Fruit fly (Drosophila melanogaster): Measurements from ENCODE around the gene Ncc69.

The Ncc69 gene

dm6 chr3L:12392758-12393157, 1.5 kb upstream of the Ncc69 start (continued):
- TF ChIP-seq wek (GFP tag; optimal IDR thresholded peaks at IDR 0.05) = peak; percentile 43
- TF ChIP-seq HLH54F (GFP tag; optimal IDR thresholded peaks at IDR 0.05) = no peak
- peak; percentile 80 for TF ChIP-seq exex (tag; optimal IDR thresholded peaks at IDR 0.05)
- TF ChIP-seq CG17385 (GFP tag; optimal IDR thresholded peaks at IDR 0.05) = no peak
- TF ChIP-seq CG16813 (GFP tag; IDR thresholded peaks at IDR 0.05; ENCODE audit: partially characterized antibody) = no peak
- TF ChIP-seq CG6689 (GFP tag; IDR thresholded peaks at IDR 0.05) = no peak
- peak; percentile 9 for TF ChIP-seq CG3281 (GFP tag; optimal IDR thresholded peaks at IDR 0.05)
- TF ChIP-seq CG10543 (GFP tag; optimal IDR thresholded peaks at IDR 0.05) = peak; percentile 4
- no peak for TF ChIP-seq eyg (GFP tag; optimal IDR thresholded peaks at IDR 0.05)
- no peak for TF ChIP-seq Mad (GFP tag; optimal IDR thresholded peaks at IDR 0.05)
- TF ChIP-seq kni (GFP tag; optimal IDR thresholded peaks at IDR 0.05) = no peak
- no peak for TF ChIP-seq pum (GFP tag; optimal IDR thresholded peaks at IDR 0.05)
- peak; percentile 13 for TF ChIP-seq CG31365 (tag; optimal IDR thresholded peaks at IDR 0.05)
- no peak for TF ChIP-seq CG11695 (GFP tag; IDR thresholded peaks at IDR 0.05)
- TF ChIP-seq HmgD (GFP tag; optimal IDR thresholded peaks at IDR 0.05) = no peak
- no peak for TF ChIP-seq Chrac-16 (GFP tag; optimal IDR thresholded peaks at IDR 0.05)
- TF ChIP-seq CG6254 (GFP tag; optimal IDR thresholded peaks at IDR 0.05) = no peak
- no peak for TF ChIP-seq Poxn (GFP tag; IDR thresholded peaks at IDR 0.05)
- TF ChIP-seq bigmax (GFP tag; optimal IDR thresholded peaks at IDR 0.05) = no peak
- no peak for TF ChIP-seq CG8281 (tag; optimal IDR thresholded peaks at IDR 0.05)
- no peak for TF ChIP-seq CG5245 (GFP tag; optimal IDR thresholded peaks at IDR 0.05)
- TF ChIP-seq CG7963 (GFP tag; IDR thresholded peaks at IDR 0.05; ENCODE audit: partially characterized antibody) = no peak
- TF ChIP-seq tna (GFP tag; IDR thresholded peaks at IDR 0.05; ENCODE audit: partially characterized antibody) = no peak
- no peak for TF ChIP-seq seq (GFP tag; IDR thresholded peaks at IDR 0.05)
- peak; percentile 30 for TF ChIP-seq ATbp (GFP tag; optimal IDR thresholded peaks at IDR 0.05)

- TF ChIP-seq CG33213 (GFP tag; optimal IDR thresholded peaks at IDR 0.05) = no peak
- no peak for TF ChIP-seq Gsc (GFP tag; IDR thresholded peaks at IDR 0.05)
- TF ChIP-seq sqz (GFP tag; optimal IDR thresholded peaks at IDR 0.05) = peak; percentile 2
- TF ChIP-seq jumu (GFP tag; optimal IDR thresholded peaks at IDR 0.05) = no peak
- no peak for TF ChIP-seq CG15269 (tag; optimal IDR thresholded peaks at IDR 0.05)
- TF ChIP-seq tna (GFP tag; IDR thresholded peaks at IDR 0.05; ENCODE audit: partially characterized antibody) = no peak
- TF ChIP-seq CG3726 (GFP tag; IDR thresholded peaks at IDR 0.05) = no peak
- TF ChIP-seq CG8290 (GFP tag; optimal IDR thresholded peaks at IDR 0.05) = no peak
- peak in 1 of 2 experiments; percentile 1 for TF ChIP-seq CG8290 (tag; optimal IDR thresholded peaks at IDR 0.05)
- TF ChIP-seq lov (optimal IDR thresholded peaks at IDR 0.05) = no peak
- TF ChIP-seq lov (GFP tag; IDR thresholded peaks at IDR 0.05) = 0 out of 3 replicates have a peak, but pooled peaks have one; percentile 26
- TF ChIP-seq grau (tag; optimal IDR thresholded peaks at IDR 0.05) = no peak
- no peak for TF ChIP-seq gcm2 (GFP tag; optimal IDR thresholded peaks at IDR 0.05)
- TF ChIP-seq kay (GFP tag; optimal IDR thresholded peaks at IDR 0.05) = no peak
- TF ChIP-seq CG1603 (tag; optimal IDR thresholded peaks at IDR 0.05) = peak; percentile 22
- TF ChIP-seq so (GFP tag; IDR thresholded peaks at IDR 0.05) = 0 out of 3 replicates have a peak, but pooled peaks have one; percentile 18
- no peak for TF ChIP-seq unpg (GFP tag; optimal IDR thresholded peaks at IDR 0.05)
- no peak for TF ChIP-seq sd (tag; optimal IDR thresholded peaks at IDR 0.05)
- 0 out of 3 replicates have a peak, but pooled peaks have one; percentile 8 for TF ChIP-seq otp (GFP tag; IDR thresholded peaks at IDR 0.05)
- TF ChIP-seq CG31224 (GFP tag; IDR thresholded peaks at IDR 0.05) = no peak
- TF ChIP-seq Hey (tag; optimal IDR thresholded peaks at IDR 0.05) = no peak
- TF ChIP-seq CG12391 (tag; optimal IDR thresholded peaks at IDR 0.05) = no peak
- TF ChIP-seq HHEX (GFP tag; optimal IDR thresholded peaks at IDR 0.05) = no peak
- TF ChIP-seq CG9727 (GFP tag; optimal IDR thresholded peaks at IDR 0.05) = peak; percentile 5
- TF ChIP-seq Med (GFP tag) = peak; percentile 31
- TF ChIP-seq danr (GFP tag; IDR thresholded peaks at IDR 0.05) = no peak
- no peak for TF ChIP-seq CG11560 (tag; IDR thresholded peaks at IDR 0.05)
- TF ChIP-seq CG15696 (tag; optimal IDR thresholded peaks at IDR 0.05) = peak; percentile 4
- no peak for TF ChIP-seq onecut (GFP tag; IDR thresholded peaks at IDR 0.05)
Observed at dm6 chr3L:12392068-12392467, 824 bp upstream of the Ncc69 start.

Measured in whole organism, embryonic.